Fruit fly (Drosophila melanogaster) whole organism, embryonic: ENCODE results near the gene Elp6.
A peak's percentile ranks its signal among the peaks of the same experiment; 100 is the strongest.

Experiments
- Aef1 ChIP-seq: fragments of 200-800 bp; sonication (Bioruptor generic); IDR thresholded peaks from 3 replicates; pipeline ENCODE4 v1.3.6; 2022; ENCODE audit warnings: missing biosample characterization, missing genetic modification characterization
- Bgb ChIP-seq: fragments of 200-800 bp; sonication (Bioruptor generic); IDR thresholded peaks from 2 replicates; pipeline ENCODE4 v1.3.6; 2022; ENCODE audit warnings: missing biosample characterization, missing genetic modification characterization; ENCODE audit not compliant: partially characterized antibody
- BtbVII ChIP-seq: fragments of 200-800 bp; sonication (Bioruptor generic); optimal IDR thresholded peaks from 3 replicates; lab custom pipeline; 2017; ENCODE audit warnings: missing biosample characterization, mild to moderate bottlenecking, missing genetic modification characterization
- CG10959 ChIP-seq: fragments of 200-800 bp; sonication (Bioruptor generic); IDR thresholded peaks from 2 replicates; pipeline ENCODE4 v1.3.6; 2022; ENCODE audit warnings: missing biosample characterization, missing genetic modification characterization
- CG10979 ChIP-seq: fragments of 200-800 bp; sonication (Bioruptor generic); optimal IDR thresholded peaks from 2 replicates; lab custom pipeline; 2018; ENCODE audit warnings: missing biosample characterization, mild to moderate bottlenecking, missing genetic modification characterization, moderate library complexity
- CG11504 ChIP-seq: fragments of 200-800 bp; sonication (Bioruptor generic); optimal IDR thresholded peaks from 3 replicates; lab custom pipeline; 2019; ENCODE audit warnings: missing biosample characterization, mild to moderate bottlenecking, missing genetic modification characterization, moderate library complexity
- CG12219 ChIP-seq: fragments of 200-800 bp; sonication (Bioruptor generic); optimal IDR thresholded peaks from 3 replicates; lab custom pipeline; 2018; ENCODE audit warnings: missing biosample characterization, mild to moderate bottlenecking, missing genetic modification characterization
- CG18599 ChIP-seq: fragments of 200-800 bp; sonication (Bioruptor generic); optimal IDR thresholded peaks from 3 replicates; lab custom pipeline; 2017; ENCODE audit warnings: missing biosample characterization, missing genetic modification characterization, mild to moderate bottlenecking, moderate library complexity, missing genetic modification reagents
- CG2129 ChIP-seq: fragments of 200-800 bp; sonication (Bioruptor generic); IDR thresholded peaks from 2 replicates; pipeline ENCODE4 v1.3.6; 2022; ENCODE audit warnings: missing biosample characterization, missing genetic modification characterization; ENCODE audit not compliant: partially characterized antibody
- CG33213 ChIP-seq: fragments of 200-800 bp; sonication (Bioruptor generic); optimal IDR thresholded peaks from 3 replicates; lab custom pipeline; 2016; ENCODE audit warnings: missing biosample characterization, missing genetic modification characterization
- CG33557 ChIP-seq: fragments of 200-800 bp; sonication (Bioruptor generic); optimal IDR thresholded peaks from 2 replicates; lab custom pipeline; 2019; ENCODE audit warnings: missing biosample characterization, mild to moderate bottlenecking, missing genetic modification characterization, moderate library complexity
- CG3407 ChIP-seq: fragments of 200-800 bp; sonication (Bioruptor generic); optimal IDR thresholded peaks from 2 replicates; lab custom pipeline; 2018; ENCODE audit warnings: missing biosample characterization, mild to moderate bottlenecking, missing genetic modification characterization
- CG34224 ChIP-seq: fragments of 200-800 bp; sonication (Bioruptor generic); IDR thresholded peaks from 3 replicates; pipeline ENCODE4 v1.3.6; 2022; ENCODE audit warnings: missing biosample characterization, missing genetic modification characterization; ENCODE audit not compliant: partially characterized antibody
- CG34422 ChIP-seq: fragments of 200-800 bp; sonication (Bioruptor generic); IDR thresholded peaks from 3 replicates; pipeline ENCODE4 v1.3.6; 2022; ENCODE audit warnings: missing biosample characterization, missing genetic modification characterization
- CG5245 ChIP-seq: fragments of 200-800 bp; sonication (Bioruptor generic); optimal IDR thresholded peaks from 3 replicates; lab custom pipeline; 2016; ENCODE audit warnings: missing biosample characterization, missing genetic modification characterization
- CG7271 ChIP-seq: fragments of 200-800 bp; sonication (Bioruptor generic); optimal IDR thresholded peaks from 2 replicates; lab custom pipeline; 2018; ENCODE audit warnings: missing biosample characterization, mild to moderate bottlenecking, missing genetic modification characterization, moderate library complexity
- CG9817 ChIP-seq: fragments of 200-800 bp; sonication (Bioruptor generic); optimal IDR thresholded peaks from 2 replicates; lab custom pipeline; 2018; ENCODE audit warnings: missing biosample characterization, mild to moderate bottlenecking, missing genetic modification characterization, moderate library complexity
- CG9932 ChIP-seq: fragments of 200-800 bp; sonication (Bioruptor generic); IDR thresholded peaks from 2 replicates; pipeline ENCODE4 v1.3.6; 2022; ENCODE audit warnings: missing biosample characterization, missing genetic modification characterization
- Camta ChIP-seq: fragments of 200-800 bp; sonication (Bioruptor generic); optimal IDR thresholded peaks from 2 replicates; lab custom pipeline; 2016; ENCODE audit warnings: missing biosample characterization, missing genetic modification characterization
- Chrac-16 ChIP-seq: fragments of 200-800 bp; sonication (Bioruptor generic); optimal IDR thresholded peaks from 3 replicates; lab custom pipeline; 2016; ENCODE audit warnings: missing biosample characterization, missing genetic modification characterization
- CrebB ChIP-seq: fragments of 200-800 bp; sonication (Bioruptor generic); optimal IDR thresholded peaks from 3 replicates; lab custom pipeline; 2018; ENCODE audit warnings: missing biosample characterization, mild to moderate bottlenecking, missing genetic modification characterization
- Dll ChIP-seq: fragments of 200-800 bp; sonication (Bioruptor generic); IDR thresholded peaks from 4 replicates; pipeline ENCODE4 v1.3.6; 2022; ENCODE audit warnings: missing biosample characterization, missing genetic modification characterization; ENCODE audit not compliant: partially characterized antibody
- E2f2 ChIP-seq: fragments of 200-800 bp; sonication (Bioruptor generic); IDR thresholded peaks from 2 replicates; pipeline ENCODE4 v1.3.6; 2022; ENCODE audit warnings: missing biosample characterization, missing genetic modification characterization
- Eip74EF ChIP-seq, 2 experiments: fragments of 200-800 bp in 1 of 2; fragments of >200 bp in 1 of 2; sonication (Bioruptor generic) in 1 of 2; optimal IDR thresholded peaks; 2 replicates each; lab custom pipeline; 2017 to 2019; ENCODE audit warnings: missing biosample characterization in 2 of 2, missing genetic modification characterization in 2 of 2, mild to moderate bottlenecking in 1 of 2, moderate library complexity in 1 of 2
- NFAT ChIP-seq: fragments of 200-800 bp; sonication (Bioruptor generic); IDR thresholded peaks from 2 replicates; pipeline ENCODE4 v1.3.6; 2022; ENCODE audit warnings: missing biosample characterization, missing genetic modification characterization
- Side ChIP-seq: fragments of 200-800 bp; sonication (Bioruptor generic); optimal IDR thresholded peaks from 2 replicates; lab custom pipeline; 2016; ENCODE audit warnings: missing biosample characterization, missing genetic modification characterization
- ac ChIP-seq: fragments of 200-800 bp; sonication (Bioruptor generic); optimal IDR thresholded peaks from 3 replicates; lab custom pipeline; 2017; ENCODE audit warnings: missing biosample characterization, mild to moderate bottlenecking, missing genetic modification characterization
- al ChIP-seq: fragments of 200-800 bp; sonication (Bioruptor generic); IDR thresholded peaks from 2 replicates; pipeline ENCODE4 v1.3.6; 2022; ENCODE audit warnings: missing biosample characterization, missing genetic modification characterization
- aop ChIP-seq: fragments of 200-800 bp; sonication (Bioruptor generic); IDR thresholded peaks from 2 replicates; pipeline ENCODE4 v1.3.6; 2022; ENCODE audit warnings: missing biosample characterization, missing genetic modification characterization
- cg ChIP-seq: fragments of 200-800 bp; sonication (Bioruptor generic); optimal IDR thresholded peaks from 3 replicates; lab custom pipeline; 2019; ENCODE audit warnings: missing biosample characterization, mild to moderate bottlenecking, missing genetic modification characterization, moderate library complexity
- dimm ChIP-seq: fragments of 200-800 bp; sonication (Bioruptor generic); IDR thresholded peaks from 2 replicates; pipeline ENCODE4 v1.3.6; 2022; ENCODE audit warnings: missing biosample characterization, missing genetic modification characterization
- exex ChIP-seq: fragments of 200-800 bp; sonication (Bioruptor generic); optimal IDR thresholded peaks from 4 replicates; lab custom pipeline; 2018; ENCODE audit warnings: missing biosample characterization, mild to moderate bottlenecking, missing genetic modification characterization, moderate library complexity
- gro ChIP-seq: fragments of 200-800 bp; sonication (Bioruptor generic); optimal IDR thresholded peaks from 2 replicates; lab custom pipeline; 2016; ENCODE audit warnings: missing biosample characterization, missing genetic modification characterization
- gsb ChIP-seq: fragments of 200-800 bp; sonication (Bioruptor generic); IDR thresholded peaks from 2 replicates; pipeline ENCODE4 v1.3.6; 2022; ENCODE audit warnings: missing biosample characterization, missing genetic modification characterization
- ind ChIP-seq: fragments of 200-800 bp; sonication (Bioruptor generic); optimal IDR thresholded peaks from 3 replicates; lab custom pipeline; 2016; ENCODE audit warnings: missing biosample characterization, missing genetic modification characterization
- insv ChIP-seq, 2 experiments: fragments of 200-800 bp; sonication (Bioruptor generic); optimal IDR thresholded peaks; 3 replicates each; lab custom pipeline; 2016 to 2018; ENCODE audit warnings: missing biosample characterization in 2 of 2, missing genetic modification characterization in 2 of 2
- mld ChIP-seq: fragments of 200-800 bp; sonication (Bioruptor generic); IDR thresholded peaks from 3 replicates; pipeline ENCODE4 v1.3.6; 2022; ENCODE audit warnings: missing biosample characterization, missing genetic modification characterization; ENCODE audit not compliant: partially characterized antibody
- peb ChIP-seq: fragments of 200-800 bp; sonication (Bioruptor generic); IDR thresholded peaks from 2 replicates; pipeline ENCODE4 v1.3.6; 2022; ENCODE audit warnings: missing biosample characterization, missing genetic modification characterization
- pfk ChIP-seq: fragments of 200-800 bp; sonication (Bioruptor generic); optimal IDR thresholded peaks from 2 replicates; lab custom pipeline; 2018; ENCODE audit warnings: missing biosample characterization, mild to moderate bottlenecking, missing genetic modification characterization, moderate library complexity
- repo ChIP-seq: fragments of 200-800 bp; sonication (Bioruptor generic); optimal IDR thresholded peaks from 2 replicates; lab custom pipeline; 2016; ENCODE audit warnings: missing biosample characterization, missing genetic modification characterization
- slbo ChIP-seq: fragments of 200-800 bp; sonication (Bioruptor generic); IDR thresholded peaks from 2 replicates; pipeline ENCODE4 v1.3.6; 2022; ENCODE audit warnings: missing biosample characterization, missing genetic modification characterization
- tll ChIP-seq, 2 experiments: fragments of 200-800 bp in 1 of 2; fragments of >200 bp in 1 of 2; sonication (Bioruptor generic) in 1 of 2; optimal IDR thresholded peaks; 2 replicates each; lab custom pipeline; 2017 to 2019; ENCODE audit warnings: missing biosample characterization in 2 of 2, missing genetic modification characterization in 2 of 2, mild to moderate bottlenecking in 1 of 2, moderate library complexity in 1 of 2
- tna ChIP-seq: fragments of 200-800 bp; sonication (Bioruptor generic); IDR thresholded peaks from 2 replicates; pipeline ENCODE4 v1.3.6; 2022; ENCODE audit warnings: missing biosample characterization, missing genetic modification characterization; ENCODE audit not compliant: partially characterized antibody
- wor ChIP-seq: fragments of 200-800 bp; sonication (Bioruptor generic); IDR thresholded peaks from 2 replicates; pipeline ENCODE4 v1.3.6; 2022; ENCODE audit warnings: missing biosample characterization, missing genetic modification characterization
- zf30C ChIP-seq: fragments of 200-800 bp; sonication (Bioruptor generic); optimal IDR thresholded peaks from 3 replicates; lab custom pipeline; 2018; ENCODE audit warnings: missing biosample characterization, mild to moderate bottlenecking, missing genetic modification characterization

Elp6 gene

DNA sequence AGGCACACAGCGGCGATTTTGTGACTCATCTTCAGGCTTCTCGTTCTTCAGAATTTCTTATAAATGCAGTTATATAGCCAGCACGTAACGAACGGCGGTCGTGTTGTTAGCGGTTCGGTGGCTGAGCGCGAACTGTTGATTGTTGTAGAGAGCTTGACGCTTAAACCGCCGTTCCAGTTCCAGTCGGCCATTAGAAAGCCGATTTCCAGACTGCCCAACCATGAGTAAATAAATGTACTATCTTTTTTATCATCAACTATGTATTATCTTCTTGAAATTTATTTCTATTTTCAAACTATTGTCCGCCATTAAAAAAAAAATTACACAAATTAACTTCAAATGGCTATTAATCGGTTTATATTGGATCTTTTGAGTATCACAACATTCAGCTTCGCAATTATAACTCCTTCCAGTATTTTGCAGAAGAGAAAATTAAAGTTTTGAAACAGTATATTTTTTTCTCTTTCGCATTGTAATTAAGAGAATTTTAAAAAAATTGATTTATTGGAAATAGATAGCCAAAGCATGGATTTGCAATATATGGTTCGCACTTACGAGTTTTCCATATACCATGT is 35.1 kb upstream of the Elp6 start, which contains the start of gene GILT1 (continued):
- peak; percentile 6; the same call in 1 of the 2 replicates for TF ChIP-seq E2f2
- TF ChIP-seq CG34422 (GFP tag; lab: Robert Waterston, UW): 0 out of 3 replicates have a peak, but pooled peaks have one; percentile 35

DNA sequence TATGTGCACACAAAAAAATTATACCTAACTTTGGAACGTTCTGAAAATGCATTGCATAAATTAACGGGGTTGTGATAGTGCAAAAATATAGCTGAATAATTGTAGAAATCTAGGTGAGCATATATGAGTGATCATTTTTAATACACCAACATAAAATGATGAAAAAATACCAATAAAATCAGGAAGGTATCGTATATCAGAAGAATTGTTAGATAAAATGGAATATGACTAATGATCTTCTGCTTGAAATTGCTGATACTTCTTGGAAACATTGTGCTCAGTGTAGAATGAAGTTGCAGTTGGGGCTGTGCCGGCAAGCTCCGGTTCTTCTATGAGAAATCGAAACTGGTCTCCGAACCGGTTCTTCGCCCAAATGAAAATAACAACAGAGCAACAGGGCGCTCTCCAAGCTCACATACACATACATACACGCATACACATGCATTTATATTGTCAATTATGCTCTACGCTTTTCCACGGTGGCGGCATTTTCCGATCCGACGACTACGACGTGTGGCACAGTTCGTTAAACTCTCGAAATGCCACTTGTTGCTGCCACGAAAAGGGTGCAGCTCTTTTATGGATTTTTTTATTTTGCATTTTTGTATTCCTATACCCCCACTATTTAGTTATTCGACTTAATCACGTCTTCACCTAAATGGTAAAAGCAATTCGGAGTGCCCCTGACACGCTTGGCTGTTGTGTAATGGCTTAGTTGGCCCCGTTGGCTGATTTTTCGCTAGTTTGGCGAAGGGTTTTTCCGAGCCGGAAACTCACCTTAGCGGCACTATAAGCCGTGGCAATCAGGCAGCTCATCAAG is 34.4 kb upstream of the Elp6 start:
- TF ChIP-seq BtbVII (GFP tag; lab: Kevin White, UChicago): peak; percentile 75
- TF ChIP-seq CG18599 (GFP tag; lab: Kevin White, UChicago): peak; percentile 79
- TF ChIP-seq tna (GFP tag; lab: Robert Waterston, UW): no peak
- TF ChIP-seq pfk (GFP tag; lab: Kevin White, UChicago): no peak
- peak; percentile 88 for TF ChIP-seq CG12219 (GFP tag; lab: Kevin White, UChicago)
- peak; percentile 68 for TF ChIP-seq gsb
- peak; percentile 75 for TF ChIP-seq CG3407 (GFP tag; lab: Kevin White, UChicago)
- no peak; the same call in 2 of the 3 replicates for TF ChIP-seq CG34224 (GFP tag; lab: Robert Waterston, UW)
- TF ChIP-seq Camta (GFP tag; lab: Kevin White, UChicago): peak; percentile 89
- no peak for TF ChIP-seq CG2129
- TF ChIP-seq CG7271 (tag; lab: Kevin White, UChicago): peak; percentile 43
- peak; percentile 86 for TF ChIP-seq Side (GFP tag; lab: Kevin White, UChicago)
- TF ChIP-seq CrebB (tag; lab: Kevin White, UChicago): peak; percentile 75
- peak; percentile 82 for TF ChIP-seq slbo
- no peak for TF ChIP-seq Dll
- peak; percentile 79 for TF ChIP-seq CG9817 (tag; lab: Kevin White, UChicago)
- TF ChIP-seq repo (GFP tag; lab: Kevin White, UChicago): peak; percentile 69
- peak; percentile 89 for TF ChIP-seq Chrac-16
- TF ChIP-seq dimm (GFP tag; lab: Robert Waterston, UW): peak; percentile 11; the same call in 1 of the 2 replicates
- peak; percentile 83 for TF ChIP-seq al (GFP tag; lab: Robert Waterston, UW)
- peak; percentile 83 for TF ChIP-seq wor (GFP tag; lab: Robert Waterston, UW)
- peak; percentile 68; the same call in 1 of the 2 replicates for TF ChIP-seq peb (GFP tag; lab: Robert Waterston, UW)
- peak; percentile 61 for TF ChIP-seq CG5245
- no peak for TF ChIP-seq mld (GFP tag; lab: Robert Waterston, UW)
- peak; percentile 86 for TF ChIP-seq ind (GFP tag; lab: Kevin White, UChicago)
- TF ChIP-seq exex (tag; lab: Kevin White, UChicago): peak; percentile 12
- TF ChIP-seq CG33213 (GFP tag; lab: Kevin White, UChicago): peak; percentile 65
- peak; percentile 6 for TF ChIP-seq ac (GFP tag; lab: Kevin White, UChicago)
- peak; percentile 66; the same call in 2 of the 3 replicates for TF ChIP-seq Aef1 (GFP tag; lab: Robert Waterston, UW)
- TF ChIP-seq CG11504 (tag; lab: Kevin White, UChicago): peak; percentile 90
- peak; percentile 55 for TF ChIP-seq gro (GFP tag; lab: Kevin White, UChicago)
- peak; percentile 58 for TF ChIP-seq NFAT (GFP tag; lab: Robert Waterston, UW)
- TF ChIP-seq CG33557 (GFP tag; lab: Kevin White, UChicago): peak; percentile 92
- TF ChIP-seq insv (GFP tag; optimal IDR thresholded peaks at IDR 0.05; lab: Kevin White, UChicago): peak; percentile 6 to 47
- TF ChIP-seq CG9932: peak; percentile 85
- peak in 1 of 2 experiments; percentile 92 for TF ChIP-seq Eip74EF (GFP tag; optimal IDR thresholded peaks at IDR 0.05; lab: Kevin White, UChicago)
- TF ChIP-seq Bgb (GFP tag; lab: Robert Waterston, UW): no peak; the same call in 1 of the 2 replicates
- peak; percentile 76 for TF ChIP-seq cg (GFP tag; lab: Kevin White, UChicago)
- TF ChIP-seq tll (GFP tag; optimal IDR thresholded peaks at IDR 0.05; lab: Kevin White, UChicago): no peak
- no peak for TF ChIP-seq aop (GFP tag; lab: Robert Waterston, UW)
- peak; percentile 90 for TF ChIP-seq zf30C (GFP tag; lab: Kevin White, UChicago)
- TF ChIP-seq CG10959 (GFP tag; lab: Robert Waterston, UW): peak; percentile 32
- peak; percentile 93 for TF ChIP-seq CG10979 (tag; lab: Kevin White, UChicago)
